Worm (Caenorhabditis elegans): Measurements from ENCODE around the gene rps-5.

DNA sequence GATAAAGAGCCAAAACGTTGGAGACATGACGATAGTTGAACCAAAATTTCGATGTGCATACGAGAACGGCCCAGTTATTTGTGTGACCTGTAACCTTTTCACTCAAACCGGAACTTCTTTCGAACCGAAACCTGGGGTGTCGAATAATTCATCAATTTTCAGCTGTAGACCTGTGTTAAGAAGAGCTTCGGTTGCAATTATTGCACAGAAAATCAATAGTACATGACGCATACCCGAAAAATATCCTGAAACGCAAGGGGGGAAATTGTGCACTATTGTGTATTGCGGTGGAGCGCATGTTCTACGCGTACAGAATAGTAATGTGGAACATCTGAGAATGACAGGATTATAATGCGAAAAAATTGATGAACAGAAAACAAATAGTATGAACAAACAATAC is 1.1 kb downstream of the rps-5 start, which contains the start of gene pigk-1:
- TF ChIP-seq him-1 (tag; optimal IDR thresholded peaks at IDR 0.05) (no peak), dao-5 (tag; optimal IDR thresholded peaks at IDR 0.05) (no peak)
